Fruit fly (Drosophila melanogaster) whole organism, embryonic: ENCODE data around the gene nod.

Experiments
- CG10321 ChIP-seq: fragments of 200-800 bp; sonication (Bioruptor generic); IDR thresholded peaks from 2 replicates; pipeline ENCODE4 v1.3.6; 2022; ENCODE audit warnings: missing biosample characterization, missing genetic modification characterization
- CG10462 ChIP-seq: fragments of 200-800 bp; sonication (Bioruptor generic); optimal IDR thresholded peaks from 2 replicates; lab custom pipeline; 2016; ENCODE audit warnings: missing biosample characterization, missing genetic modification characterization
- CG14014 ChIP-seq: fragments of 200-800 bp; sonication (Bioruptor generic); IDR thresholded peaks from 2 replicates; pipeline ENCODE4 v1.3.6; 2022; ENCODE audit warnings: missing biosample characterization, missing genetic modification characterization
- CG16863 ChIP-seq: fragments of 200-800 bp; sonication (Bioruptor generic); optimal IDR thresholded peaks from 3 replicates; lab custom pipeline; 2016; ENCODE audit warnings: missing biosample characterization, missing genetic modification characterization
- CG31365 ChIP-seq: fragments of 200-800 bp; sonication (Bioruptor generic); optimal IDR thresholded peaks from 2 replicates; lab custom pipeline; 2018; ENCODE audit warnings: missing biosample characterization, mild to moderate bottlenecking, missing genetic modification characterization
- CG32772 ChIP-seq: fragments of 200-800 bp; sonication (Bioruptor generic); IDR thresholded peaks from 2 replicates; pipeline ENCODE4 v1.3.6; 2022; ENCODE audit warnings: missing biosample characterization, missing genetic modification characterization
- CG33557 ChIP-seq: fragments of 200-800 bp; sonication (Bioruptor generic); optimal IDR thresholded peaks from 2 replicates; lab custom pipeline; 2019; ENCODE audit warnings: missing biosample characterization, mild to moderate bottlenecking, missing genetic modification characterization, moderate library complexity
- CG43689 ChIP-seq: fragments of 200-800 bp; sonication (Bioruptor generic); IDR thresholded peaks from 2 replicates; pipeline ENCODE4 v1.3.6; 2022; ENCODE audit warnings: missing biosample characterization, missing genetic modification characterization
- CG5245 ChIP-seq: fragments of 200-800 bp; sonication (Bioruptor generic); optimal IDR thresholded peaks from 3 replicates; lab custom pipeline; 2016; ENCODE audit warnings: missing biosample characterization, missing genetic modification characterization
- CG5953 ChIP-seq: fragments of 200-800 bp; sonication (Bioruptor generic); IDR thresholded peaks from 2 replicates; pipeline ENCODE4 v1.3.6; 2022; ENCODE audit warnings: missing biosample characterization, missing genetic modification characterization
- CG7271 ChIP-seq: fragments of 200-800 bp; sonication (Bioruptor generic); optimal IDR thresholded peaks from 2 replicates; lab custom pipeline; 2018; ENCODE audit warnings: missing biosample characterization, mild to moderate bottlenecking, missing genetic modification characterization, moderate library complexity
- CG8290 ChIP-seq, 3 experiments: fragments of 200-800 bp; sonication (Bioruptor generic); optimal IDR thresholded peaks; 2 replicates each; lab custom pipeline; 2016 to 2019; ENCODE audit warnings: missing biosample characterization in 3 of 3, missing genetic modification characterization in 3 of 3, mild to moderate bottlenecking in 2 of 3, moderate library complexity in 1 of 3
- CG9797 ChIP-seq: fragments of 200-800 bp; sonication (Bioruptor generic); optimal IDR thresholded peaks from 3 replicates; lab custom pipeline; 2018; ENCODE audit warnings: missing biosample characterization, mild to moderate bottlenecking, missing genetic modification characterization
- D19B ChIP-seq: fragments of 200-800 bp; sonication (Bioruptor generic); optimal IDR thresholded peaks from 2 replicates; lab custom pipeline; 2017; ENCODE audit warnings: missing biosample characterization, mild to moderate bottlenecking, missing genetic modification characterization
- Dad ChIP-seq: fragments of 200-800 bp; sonication (Bioruptor generic); optimal IDR thresholded peaks from 3 replicates; lab custom pipeline; 2016; ENCODE audit warnings: missing biosample characterization, missing genetic modification characterization
- Doc2 ChIP-seq: fragments of 200-800 bp; sonication (Bioruptor generic); IDR thresholded peaks from 2 replicates; pipeline ENCODE4 v1.3.6; 2022; ENCODE audit warnings: missing biosample characterization, missing genetic modification characterization
- ERR ChIP-seq: fragments of 200-800 bp; sonication (Bioruptor generic); optimal IDR thresholded peaks from 2 replicates; lab custom pipeline; 2016; ENCODE audit warnings: missing biosample characterization, missing genetic modification characterization
- GATAe ChIP-seq: fragments of 200-800 bp; sonication (Bioruptor generic); conservative IDR thresholded peaks from 2 replicates; pipeline ENCODE4 v1.3.6; 2022; ENCODE audit warnings: missing biosample characterization, missing genetic modification characterization
- Gsc ChIP-seq: fragments of 200-800 bp; sonication (Bioruptor generic); IDR thresholded peaks from 2 replicates; pipeline ENCODE4 v1.3.6; 2022; ENCODE audit warnings: missing biosample characterization, missing genetic modification characterization
- H15 ChIP-seq: fragments of 200-800 bp; sonication (Bioruptor generic); IDR thresholded peaks from 3 replicates; pipeline ENCODE4 v1.3.6; 2022; ENCODE audit warnings: missing biosample characterization, missing genetic modification characterization
- H2.0 ChIP-seq: fragments of 200-800 bp; sonication (Bioruptor generic); IDR thresholded peaks from 2 replicates; pipeline ENCODE4 v1.3.6; 2022; ENCODE audit warnings: missing biosample characterization, missing genetic modification characterization
- HLHmδ ChIP-seq: fragments of 200-800 bp; sonication (Bioruptor generic); optimal IDR thresholded peaks from 2 replicates; lab custom pipeline; 2018; ENCODE audit warnings: missing biosample characterization, mild to moderate bottlenecking, missing genetic modification characterization, moderate library complexity
- Hr51 ChIP-seq, 2 experiments: fragments of 200-800 bp; sonication (Bioruptor generic); optimal IDR thresholded peaks; 2 replicates in 1 of 2; 3 replicates in 1 of 2; lab custom pipeline; 2016 to 2018; ENCODE audit warnings: missing biosample characterization in 2 of 2, missing genetic modification characterization in 2 of 2, mild to moderate bottlenecking in 1 of 2, moderate library complexity in 1 of 2
- Hr78 ChIP-seq, 2 experiments: fragments of 200-800 bp in 1 of 2; fragments of >200 bp in 1 of 2; sonication (Bioruptor generic) in 1 of 2; optimal IDR thresholded peaks; 2 replicates each; lab custom pipeline; 2017 to 2019; ENCODE audit warnings: missing biosample characterization in 2 of 2, missing genetic modification characterization in 2 of 2, mild to moderate bottlenecking in 1 of 2, moderate library complexity in 1 of 2
- Hsf ChIP-seq: fragments of 200-800 bp; sonication (Bioruptor generic); optimal IDR thresholded peaks from 3 replicates; lab custom pipeline; 2016; ENCODE audit warnings: missing biosample characterization, missing genetic modification characterization
- MESR4 ChIP-seq: fragments of 200-800 bp; sonication (Bioruptor generic); optimal IDR thresholded peaks from 2 replicates; lab custom pipeline; 2018; ENCODE audit warnings: missing biosample characterization, mild to moderate bottlenecking, missing genetic modification characterization, moderate library complexity
- Oaz ChIP-seq: fragments of 200-800 bp; sonication (Bioruptor generic); IDR thresholded peaks from 2 replicates; pipeline ENCODE4 v1.3.6; 2022; ENCODE audit warnings: missing biosample characterization, missing genetic modification characterization
- Oli ChIP-seq: fragments of 200-800 bp; sonication (Bioruptor generic); optimal IDR thresholded peaks from 2 replicates; lab custom pipeline; 2018; ENCODE audit warnings: missing biosample characterization, mild to moderate bottlenecking, missing genetic modification characterization, moderate library complexity
- Opbp ChIP-seq: fragments of 200-800 bp; sonication (Bioruptor generic); IDR thresholded peaks from 3 replicates; pipeline ENCODE4 v1.3.6; 2022; ENCODE audit warnings: missing biosample characterization, missing genetic modification characterization; ENCODE audit not compliant: partially characterized antibody
- Ptx1 ChIP-seq: fragments of 200-800 bp; sonication (Bioruptor generic); IDR thresholded peaks from 2 replicates; pipeline ENCODE4 v1.3.6; 2022; ENCODE audit warnings: missing biosample characterization, missing genetic modification characterization
- Rfx ChIP-seq: fragments of 200-800 bp; sonication (Bioruptor generic); IDR thresholded peaks from 2 replicates; pipeline ENCODE4 v1.3.6; 2022; ENCODE audit warnings: missing biosample characterization, missing genetic modification characterization
- Six4 ChIP-seq: fragments of 200-800 bp; sonication (Bioruptor generic); optimal IDR thresholded peaks from 2 replicates; lab custom pipeline; 2016; ENCODE audit warnings: missing biosample characterization, missing genetic modification characterization
- Sox102F ChIP-seq: fragments of 200-800 bp; sonication (Bioruptor generic); optimal IDR thresholded peaks from 2 replicates; lab custom pipeline; 2018; ENCODE audit warnings: missing biosample characterization, mild to moderate bottlenecking, missing genetic modification characterization, moderate library complexity
- Xrp1 ChIP-seq: fragments of 200-800 bp; sonication (Bioruptor generic); IDR thresholded peaks from 2 replicates; pipeline ENCODE4 v1.3.6; 2022; ENCODE audit warnings: missing biosample characterization, missing genetic modification characterization
- cad ChIP-seq: fragments of >200 bp; optimal IDR thresholded peaks from 2 replicates; lab custom pipeline; 2017; ENCODE audit warnings: missing biosample characterization, missing genetic modification characterization
- ci ChIP-seq: fragments of 200-800 bp; sonication (Bioruptor generic); IDR thresholded peaks from 3 replicates; pipeline ENCODE4 v1.3.6; 2022; ENCODE audit warnings: missing biosample characterization, missing genetic modification characterization
- dpn ChIP-seq, 2 experiments: fragments of 200-800 bp; sonication (Bioruptor generic); optimal IDR thresholded peaks; 3 replicates each; lab custom pipeline; 2016; ENCODE audit warnings: missing biosample characterization in 2 of 2, missing genetic modification characterization in 2 of 2
- eve ChIP-seq, 2 experiments: fragments of >200 bp; optimal IDR thresholded peaks; 2 replicates each; lab custom pipeline; 2017; ENCODE audit warnings: missing biosample characterization in 2 of 2, missing genetic modification characterization in 2 of 2
- eyg ChIP-seq: fragments of 200-800 bp; sonication (Bioruptor generic); optimal IDR thresholded peaks from 3 replicates; lab custom pipeline; 2016; ENCODE audit warnings: missing biosample characterization, missing genetic modification characterization
- gcm2 ChIP-seq: fragments of 200-800 bp; sonication (Bioruptor generic); optimal IDR thresholded peaks from 2 replicates; lab custom pipeline; 2016; ENCODE audit warnings: missing biosample characterization, missing genetic modification characterization
- gem ChIP-seq: fragments of 200-800 bp; sonication (Bioruptor generic); optimal IDR thresholded peaks from 2 replicates; lab custom pipeline; 2019; ENCODE audit warnings: missing biosample characterization, mild to moderate bottlenecking, missing genetic modification characterization, moderate library complexity
- gro ChIP-seq: fragments of 200-800 bp; sonication (Bioruptor generic); optimal IDR thresholded peaks from 2 replicates; lab custom pipeline; 2016; ENCODE audit warnings: missing biosample characterization, missing genetic modification characterization
- oc ChIP-seq: fragments of 200-800 bp; sonication (Bioruptor generic); optimal IDR thresholded peaks from 2 replicates; lab custom pipeline; 2018; ENCODE audit warnings: missing biosample characterization, mild to moderate bottlenecking, missing genetic modification characterization, moderate library complexity
- pb ChIP-seq: fragments of 200-800 bp; sonication (Bioruptor generic); optimal IDR thresholded peaks from 3 replicates; lab custom pipeline; 2016; ENCODE audit warnings: missing biosample characterization, missing genetic modification characterization
- prd ChIP-seq, 3 experiments: fragments of >200 bp in 2 of 3; fragments of 200-800 bp in 1 of 3; sonication (Bioruptor generic) in 1 of 3; optimal IDR thresholded peaks in 2 of 3; IDR thresholded peaks in 1 of 3; 2 replicates in 2 of 3; 3 replicates in 1 of 3; pipeline versions ENCODE4 v1.3.6 to Lab custom; 2017 to 2022; ENCODE audit warnings: missing biosample characterization in 1 of 3, missing genetic modification characterization in 1 of 3
- row ChIP-seq: fragments of 200-800 bp; sonication (Bioruptor generic); IDR thresholded peaks from 3 replicates; pipeline ENCODE4 v1.3.6; 2022; ENCODE audit warnings: missing biosample characterization, missing genetic modification characterization
- sens ChIP-seq: fragments of 200-800 bp; sonication (Bioruptor generic); peaks from one replicate; lab custom pipeline; 2016; ENCODE audit warnings: missing biosample characterization, missing genetic modification characterization
- sima ChIP-seq: fragments of 200-800 bp; sonication (Bioruptor generic); optimal IDR thresholded peaks from 2 replicates; lab custom pipeline; 2016; ENCODE audit warnings: missing biosample characterization, missing genetic modification characterization
- sr ChIP-seq: fragments of 200-800 bp; sonication (Bioruptor generic); IDR thresholded peaks from 3 replicates; pipeline ENCODE4 v1.3.6; 2022; ENCODE audit warnings: missing biosample characterization, missing genetic modification characterization

The nod gene

dm6 chrX:11622649-11623425, 42.3 kb downstream of the nod start (continued):
- TF ChIP-seq prd (optimal IDR thresholded peaks at IDR 0.05; lab: Kevin White, UChicago) = no peak
- TF ChIP-seq prd (GFP tag; IDR thresholded peaks at IDR 0.05; lab: Robert Waterston, UW) = peak; percentile 83
- TF ChIP-seq Oli = peak; percentile 73
- no peak for TF ChIP-seq Hr78 (GFP tag; optimal IDR thresholded peaks at IDR 0.05; lab: Kevin White, UChicago)
- peak; percentile 23 for TF ChIP-seq CG5245
- TF ChIP-seq gem (tag; lab: Kevin White, UChicago) = peak; percentile 81
- TF ChIP-seq Oaz (GFP tag; lab: Robert Waterston, UW) = peak; percentile 83
- TF ChIP-seq Sox102F = peak; percentile 79
- TF ChIP-seq pb (GFP tag; lab: Kevin White, UChicago) = peak; percentile 77
- TF ChIP-seq GATAe (GFP tag; lab: Robert Waterston, UW) = no peak
- peak; percentile 42 for TF ChIP-seq CG31365 (tag; lab: Kevin White, UChicago)
- TF ChIP-seq sima (GFP tag; lab: Kevin White, UChicago) = no peak
- peak; percentile 55 for TF ChIP-seq CG10321 (GFP tag; lab: Robert Waterston, UW)
- no peak for TF ChIP-seq CG33557 (GFP tag; lab: Kevin White, UChicago)
- TF ChIP-seq Hsf (GFP tag; lab: Kevin White, UChicago) = peak; percentile 75
- TF ChIP-seq Dad = peak; percentile 65
- TF ChIP-seq gro = peak; percentile 69
- peak in 1 of 2 experiments; percentile 73 for TF ChIP-seq dpn (GFP tag; optimal IDR thresholded peaks at IDR 0.05; lab: Kevin White, UChicago)
- peak; percentile 80 for TF ChIP-seq row (GFP tag; lab: Robert Waterston, UW)
- TF ChIP-seq D19B (GFP tag; lab: Kevin White, UChicago) = peak; percentile 2
- peak; percentile 83 for TF ChIP-seq ci (GFP tag; lab: Robert Waterston, UW)
- TF ChIP-seq CG32772 (GFP tag; lab: Robert Waterston, UW) = peak; percentile 61
- TF ChIP-seq Xrp1 (GFP tag; lab: Robert Waterston, UW) = peak; percentile 74
- no peak for TF ChIP-seq Gsc (GFP tag; lab: Robert Waterston, UW)
- TF ChIP-seq sr (GFP tag; lab: Robert Waterston, UW) = no peak
- peak; percentile 76 for TF ChIP-seq H2.0 (GFP tag; lab: Robert Waterston, UW)
- TF ChIP-seq CG8290 (GFP tag; optimal IDR thresholded peaks at IDR 0.05; lab: Kevin White, UChicago) = no peak
- peak in 1 of 2 experiments; percentile 85 for TF ChIP-seq CG8290 (tag; optimal IDR thresholded peaks at IDR 0.05; lab: Kevin White, UChicago)
- peak; percentile 63 for TF ChIP-seq Six4
- TF ChIP-seq eyg (GFP tag; lab: Kevin White, UChicago) = peak; percentile 60
- peak; percentile 59; the same call in 1 of the 2 replicates for TF ChIP-seq CG43689 (GFP tag; lab: Robert Waterston, UW)
- peak; percentile 46; the same call in 1 of the 2 replicates for TF ChIP-seq CG5953 (GFP tag; lab: Robert Waterston, UW)
- peak in 1 of 2 experiments; percentile 77 for TF ChIP-seq eve (GFP tag; optimal IDR thresholded peaks at IDR 0.05; lab: Kevin White, UChicago)
- peak; percentile 67 for TF ChIP-seq CG16863 (GFP tag; lab: Kevin White, UChicago)
- peak; percentile 87 for TF ChIP-seq CG14014 (GFP tag; lab: Robert Waterston, UW)
- TF ChIP-seq ERR (GFP tag; lab: Kevin White, UChicago) = no peak
- peak; percentile 87 for TF ChIP-seq Rfx (GFP tag; lab: Robert Waterston, UW)
- peak; percentile 22 for TF ChIP-seq CG10462 (GFP tag; lab: Kevin White, UChicago)
- peak; percentile 31 to 87 for TF ChIP-seq Hr51 (GFP tag; optimal IDR thresholded peaks at IDR 0.05; lab: Kevin White, UChicago)
- no peak for TF ChIP-seq CG9797 (GFP tag; lab: Kevin White, UChicago)
- TF ChIP-seq Opbp = no peak
- peak; percentile 43 for TF ChIP-seq gcm2 (GFP tag; lab: Kevin White, UChicago)
- no peak; the same call in 1 of the 2 replicates for TF ChIP-seq Doc2 (GFP tag; lab: Robert Waterston, UW)
- TF ChIP-seq cad (GFP tag; lab: Kevin White, UChicago) = no peak
- TF ChIP-seq sens (GFP tag; lab: Kevin White, UChicago) = peak; percentile 71
- TF ChIP-seq oc (tag; lab: Kevin White, UChicago) = peak; percentile 11
- peak; percentile 74; the same call in 2 of the 3 replicates for TF ChIP-seq H15 (GFP tag; lab: Robert Waterston, UW)
- TF ChIP-seq MESR4 (GFP tag; lab: Kevin White, UChicago) = no peak
- no peak for TF ChIP-seq HLHmδ (GFP tag; lab: Kevin White, UChicago)
- TF ChIP-seq Ptx1 (GFP tag; lab: Robert Waterston, UW) = peak; percentile 83
- no peak for TF ChIP-seq CG7271 (tag; lab: Kevin White, UChicago)
